Fruit fly (Drosophila melanogaster) whole organism, embryonic: Measurements from ENCODE around the gene CG5023.

ENCODE experiments used
- Bdp1 ChIP-seq: fragments of 200-800 bp; sonication (Bioruptor generic); optimal IDR thresholded peaks from 3 replicates; lab custom pipeline; 2016; ENCODE audit warnings: missing biosample characterization, missing genetic modification characterization
- CG11504 ChIP-seq: fragments of 200-800 bp; sonication (Bioruptor generic); optimal IDR thresholded peaks from 3 replicates; lab custom pipeline; 2019; ENCODE audit warnings: missing biosample characterization, mild to moderate bottlenecking, missing genetic modification characterization, moderate library complexity
- CG12744 ChIP-seq: fragments of 200-800 bp; sonication (Bioruptor generic); optimal IDR thresholded peaks from 2 replicates; lab custom pipeline; 2016; ENCODE audit warnings: missing biosample characterization, missing genetic modification characterization
- CG13296 ChIP-seq: fragments of 200-800 bp; sonication (Bioruptor generic); optimal IDR thresholded peaks from 3 replicates; lab custom pipeline; 2018; ENCODE audit warnings: missing biosample characterization, mild to moderate bottlenecking, missing genetic modification characterization
- CG13894 ChIP-seq: fragments of 200-800 bp; sonication (Bioruptor generic); optimal IDR thresholded peaks from 3 replicates; lab custom pipeline; 2018; ENCODE audit warnings: missing biosample characterization, mild to moderate bottlenecking, missing genetic modification characterization, moderate library complexity
- CG14014 ChIP-seq: fragments of 200-800 bp; sonication (Bioruptor generic); IDR thresholded peaks from 2 replicates; pipeline ENCODE4 v1.3.6; 2022; ENCODE audit warnings: missing biosample characterization, missing genetic modification characterization
- CG16779 ChIP-seq: fragments of 200-800 bp; sonication (Bioruptor generic); IDR thresholded peaks from 2 replicates; pipeline ENCODE4 v1.3.6; 2022; ENCODE audit warnings: missing biosample characterization, missing genetic modification characterization
- CG18476 ChIP-seq: fragments of 200-800 bp; sonication (Bioruptor generic); optimal IDR thresholded peaks from 2 replicates; lab custom pipeline; 2016; ENCODE audit warnings: missing biosample characterization, mild to moderate bottlenecking, missing genetic modification characterization
- CG2120 ChIP-seq: fragments of 200-800 bp; sonication (Bioruptor generic); optimal IDR thresholded peaks from 3 replicates; lab custom pipeline; 2016; ENCODE audit warnings: missing biosample characterization, missing genetic modification characterization
- CG2202 ChIP-seq: fragments of 200-800 bp; sonication (Bioruptor generic); optimal IDR thresholded peaks from 2 replicates; lab custom pipeline; 2018; ENCODE audit warnings: missing biosample characterization, mild to moderate bottlenecking, missing genetic modification characterization
- CG30403 ChIP-seq: fragments of 200-800 bp; sonication (Bioruptor generic); optimal IDR thresholded peaks from 3 replicates; lab custom pipeline; 2016; ENCODE audit warnings: missing biosample characterization, missing genetic modification characterization
- CG3407 ChIP-seq: fragments of 200-800 bp; sonication (Bioruptor generic); optimal IDR thresholded peaks from 2 replicates; lab custom pipeline; 2018; ENCODE audit warnings: missing biosample characterization, mild to moderate bottlenecking, missing genetic modification characterization
- CG34422 ChIP-seq: fragments of 200-800 bp; sonication (Bioruptor generic); IDR thresholded peaks from 3 replicates; pipeline ENCODE4 v1.3.6; 2022; ENCODE audit warnings: missing biosample characterization, missing genetic modification characterization
- CG3847 ChIP-seq: fragments of 200-800 bp; sonication (Bioruptor generic); IDR thresholded peaks from 2 replicates; pipeline ENCODE4 v1.3.6; 2022; ENCODE audit warnings: missing biosample characterization, missing genetic modification characterization
- CG4707 ChIP-seq: fragments of 200-800 bp; sonication (Bioruptor generic); optimal IDR thresholded peaks from 2 replicates; lab custom pipeline; 2018; ENCODE audit warnings: missing biosample characterization, mild to moderate bottlenecking, missing genetic modification characterization, moderate library complexity
- CG6765 ChIP-seq: fragments of 200-800 bp; sonication (Bioruptor generic); optimal IDR thresholded peaks from 3 replicates; lab custom pipeline; 2017; ENCODE audit warnings: missing biosample characterization, mild to moderate bottlenecking, missing genetic modification characterization
- CG7372 ChIP-seq: fragments of 200-800 bp; sonication (Bioruptor generic); IDR thresholded peaks from 2 replicates; pipeline ENCODE4 v1.3.6; 2022; ENCODE audit warnings: missing biosample characterization, missing genetic modification characterization
- CG7556 ChIP-seq: fragments of 200-800 bp; sonication (Bioruptor generic); optimal IDR thresholded peaks from 2 replicates; lab custom pipeline; 2017; ENCODE audit warnings: missing biosample characterization, mild to moderate bottlenecking, missing genetic modification characterization
- CG7928 ChIP-seq: fragments of 200-800 bp; sonication (Bioruptor generic); optimal IDR thresholded peaks from 2 replicates; lab custom pipeline; 2017; ENCODE audit warnings: missing biosample characterization, mild to moderate bottlenecking, missing genetic modification characterization
- CG8944 ChIP-seq: fragments of 200-800 bp; sonication (Bioruptor generic); optimal IDR thresholded peaks from 3 replicates; lab custom pipeline; 2016; ENCODE audit warnings: missing biosample characterization, missing genetic modification characterization
- CG9797 ChIP-seq: fragments of 200-800 bp; sonication (Bioruptor generic); optimal IDR thresholded peaks from 3 replicates; lab custom pipeline; 2018; ENCODE audit warnings: missing biosample characterization, mild to moderate bottlenecking, missing genetic modification characterization
- Chrac-16 ChIP-seq: fragments of 200-800 bp; sonication (Bioruptor generic); optimal IDR thresholded peaks from 3 replicates; lab custom pipeline; 2016; ENCODE audit warnings: missing biosample characterization, missing genetic modification characterization
- CrebB ChIP-seq: fragments of 200-800 bp; sonication (Bioruptor generic); optimal IDR thresholded peaks from 3 replicates; lab custom pipeline; 2018; ENCODE audit warnings: missing biosample characterization, mild to moderate bottlenecking, missing genetic modification characterization
- Dfd ChIP-seq, 2 experiments: fragments of >200 bp; optimal IDR thresholded peaks; 2 replicates each; lab custom pipeline; 2017; ENCODE audit warnings: missing biosample characterization in 2 of 2, missing genetic modification characterization in 2 of 2
- Dll ChIP-seq: fragments of 200-800 bp; sonication (Bioruptor generic); IDR thresholded peaks from 4 replicates; pipeline ENCODE4 v1.3.6; 2022; ENCODE audit warnings: missing biosample characterization, missing genetic modification characterization; ENCODE audit not compliant: partially characterized antibody
- Drgx ChIP-seq: fragments of 200-800 bp; sonication (Bioruptor generic); IDR thresholded peaks from 2 replicates; pipeline ENCODE4 v1.3.6; 2022; ENCODE audit warnings: missing biosample characterization, missing genetic modification characterization
- Ets65A ChIP-seq: fragments of 200-800 bp; sonication (Bioruptor generic); peaks from one replicate; lab custom pipeline; 2016; ENCODE audit warnings: missing biosample characterization, missing genetic modification characterization
- Hand ChIP-seq: fragments of 200-800 bp; sonication (Bioruptor generic); optimal IDR thresholded peaks from 2 replicates; lab custom pipeline; 2017; ENCODE audit warnings: mild to moderate bottlenecking, missing biosample characterization, missing genetic modification reagents, missing genetic modification characterization
- Lim3 ChIP-seq: fragments of 200-800 bp; sonication (Bioruptor generic); IDR thresholded peaks from 2 replicates; pipeline ENCODE4 v1.3.6; 2022; ENCODE audit warnings: missing biosample characterization, missing genetic modification characterization
- NC2β ChIP-seq: fragments of 200-800 bp; sonication (Bioruptor generic); optimal IDR thresholded peaks from 2 replicates; lab custom pipeline; 2016; ENCODE audit warnings: missing biosample characterization, missing genetic modification characterization
- Nf-YC ChIP-seq: fragments of 200-800 bp; optimal IDR thresholded peaks from 3 replicates; lab custom pipeline; 2019; ENCODE audit warnings: missing biosample characterization, mild to moderate bottlenecking, missing genetic modification characterization, moderate library complexity
- al ChIP-seq: fragments of 200-800 bp; sonication (Bioruptor generic); IDR thresholded peaks from 2 replicates; pipeline ENCODE4 v1.3.6; 2022; ENCODE audit warnings: missing biosample characterization, missing genetic modification characterization
- bbx ChIP-seq: fragments of 200-800 bp; sonication (Bioruptor generic); IDR thresholded peaks from 2 replicates; pipeline ENCODE4 v1.3.6; 2022; ENCODE audit warnings: missing biosample characterization, missing genetic modification characterization; ENCODE audit not compliant: partially characterized antibody
- chinmo ChIP-seq: fragments of 200-800 bp; sonication (Bioruptor generic); IDR thresholded peaks from 4 replicates; pipeline ENCODE4 v1.3.6; 2022; ENCODE audit warnings: missing biosample characterization, missing genetic modification characterization; ENCODE audit not compliant: partially characterized antibody
- dimm ChIP-seq: fragments of 200-800 bp; sonication (Bioruptor generic); IDR thresholded peaks from 2 replicates; pipeline ENCODE4 v1.3.6; 2022; ENCODE audit warnings: missing biosample characterization, missing genetic modification characterization
- fd64A ChIP-seq: fragments of 200-800 bp; sonication (Bioruptor generic); optimal IDR thresholded peaks from 3 replicates; lab custom pipeline; 2018; ENCODE audit warnings: missing biosample characterization, mild to moderate bottlenecking, missing genetic modification characterization
- gt ChIP-seq: fragments of 200-800 bp; sonication (Bioruptor generic); IDR thresholded peaks from 2 replicates; pipeline ENCODE4 v1.3.6; 2022; ENCODE audit warnings: missing biosample characterization, missing genetic modification characterization
- ind ChIP-seq: fragments of 200-800 bp; sonication (Bioruptor generic); optimal IDR thresholded peaks from 3 replicates; lab custom pipeline; 2016; ENCODE audit warnings: missing biosample characterization, missing genetic modification characterization
- klu ChIP-seq: fragments of 200-800 bp; sonication (Bioruptor generic); IDR thresholded peaks from 2 replicates; pipeline ENCODE4 v1.3.6; 2022; ENCODE audit warnings: missing biosample characterization, missing genetic modification characterization
- lola ChIP-seq, 3 experiments: fragments of >200 bp in 2 of 3; fragments of 200-800 bp in 1 of 3; sonication (Bioruptor generic) in 1 of 3; optimal IDR thresholded peaks; 2 replicates each; lab custom pipeline; 2017 to 2019; ENCODE audit warnings: missing biosample characterization in 3 of 3, missing genetic modification characterization in 3 of 3, mild to moderate bottlenecking in 1 of 3, moderate library complexity in 1 of 3
- nerfin-1 ChIP-seq: fragments of 200-800 bp; sonication (Bioruptor generic); optimal IDR thresholded peaks from 3 replicates; lab custom pipeline; 2019; ENCODE audit warnings: missing biosample characterization, mild to moderate bottlenecking, missing genetic modification characterization, moderate library complexity
- nmo ChIP-seq: fragments of 200-800 bp; sonication (Bioruptor generic); optimal IDR thresholded peaks from 2 replicates; lab custom pipeline; 2018; ENCODE audit warnings: missing biosample characterization, mild to moderate bottlenecking, missing genetic modification characterization, moderate library complexity
- ranshi ChIP-seq: fragments of 200-800 bp; sonication (Bioruptor generic); IDR thresholded peaks from 2 replicates; pipeline ENCODE4 v1.3.6; 2022; ENCODE audit warnings: missing biosample characterization, missing genetic modification characterization
- schlank ChIP-seq: fragments of 200-800 bp; sonication (Bioruptor generic); optimal IDR thresholded peaks from 2 replicates; lab custom pipeline; 2018; ENCODE audit warnings: missing biosample characterization, mild to moderate bottlenecking, missing genetic modification characterization
- scrt ChIP-seq: fragments of 200-800 bp; sonication (Bioruptor generic); optimal IDR thresholded peaks from 2 replicates; lab custom pipeline; 2018; ENCODE audit warnings: missing biosample characterization, mild to moderate bottlenecking, missing genetic modification characterization, moderate library complexity
- sens-2 ChIP-seq: fragments of 200-800 bp; sonication (Bioruptor generic); IDR thresholded peaks from 2 replicates; pipeline ENCODE4 v1.3.6; 2022; ENCODE audit warnings: missing biosample characterization, missing genetic modification characterization
- ssp ChIP-seq: fragments of 200-800 bp; sonication (Bioruptor generic); IDR thresholded peaks from 2 replicates; pipeline ENCODE4 v1.3.6; 2022; ENCODE audit warnings: missing biosample characterization, missing genetic modification characterization
- tup ChIP-seq: fragments of 200-800 bp; sonication (Bioruptor generic); optimal IDR thresholded peaks from 2 replicates; lab custom pipeline; 2016; ENCODE audit warnings: missing biosample characterization, mild to moderate bottlenecking, missing genetic modification characterization, moderate library complexity

Gene CG5023

DNA sequence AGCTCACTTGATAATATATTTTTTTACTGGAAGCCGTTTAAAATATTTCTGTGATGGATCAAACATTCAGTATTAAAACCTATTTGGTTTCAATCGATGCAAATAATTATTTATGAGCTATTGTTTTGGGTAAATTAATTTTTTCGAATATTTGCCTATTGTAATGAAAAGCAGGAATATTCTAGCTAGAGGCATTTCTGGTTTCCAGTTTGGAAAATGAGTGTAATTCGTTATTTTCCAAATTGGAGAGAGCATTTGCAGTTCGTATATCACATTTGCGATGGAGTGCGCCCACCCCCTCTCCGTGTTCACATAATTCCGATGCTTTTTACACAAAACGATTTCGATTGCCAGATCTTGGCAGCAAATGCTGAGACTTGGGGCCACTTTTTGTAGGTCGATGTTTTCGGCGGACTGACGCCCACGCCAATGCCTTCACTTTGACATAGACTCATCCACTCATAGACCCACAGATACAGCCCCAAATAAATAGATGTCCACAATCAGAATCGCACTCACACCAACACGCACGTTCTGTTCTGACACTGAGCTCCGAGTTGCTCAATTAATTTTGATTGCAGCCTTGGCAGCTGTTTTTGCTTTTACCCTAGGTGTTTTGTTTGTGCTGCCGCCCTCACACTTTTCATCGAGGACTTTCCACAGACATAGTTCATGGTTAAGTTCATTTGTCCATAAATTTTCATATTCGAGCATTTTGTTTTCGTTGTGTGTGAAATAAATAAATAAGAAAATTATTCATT lies 1.4 kb upstream of the CG5023 start (continued):
- 0 out of 2 replicates have a peak, but pooled peaks have one; percentile 15 for TF ChIP-seq al (GFP tag; lab: Robert Waterston, UW)

- TF ChIP-seq scrt (GFP tag; lab: Kevin White, UChicago) (no peak), ssp (GFP tag; lab: Robert Waterston, UW) (0 out of 2 replicates have a peak, but pooled peaks have one; percentile 10), CG3407 (no peak), CG13296 (no peak), Hand (GFP tag; lab: Kevin White, UChicago) (no peak), tup (GFP tag; lab: Kevin White, UChicago) (no peak), Dll (no peak), Bdp1 (GFP tag; lab: Kevin White, UChicago) (no peak), CG7556 (no peak), nerfin-1 (tag; lab: Kevin White, UChicago) (no peak), NC2β (no peak), CG7372 (GFP tag; lab: Robert Waterston, UW) (no peak), CG11504 (tag; lab: Kevin White, UChicago) (peak; percentile 43), CG2202 (no peak), gt (GFP tag; lab: Robert Waterston, UW) (no peak), CG8944 (GFP tag; lab: Kevin White, UChicago) (no peak), bbx (GFP tag; lab: Robert Waterston, UW) (no peak), CG16779 (GFP tag; lab: Robert Waterston, UW) (no peak), CG7928 (GFP tag; lab: Kevin White, UChicago) (no peak), CG4707 (GFP tag; lab: Kevin White, UChicago) (no peak), Ets65A (GFP tag; lab: Kevin White, UChicago) (peak; percentile 91), CG18476 (GFP tag; lab: Kevin White, UChicago) (no peak), schlank (tag; lab: Kevin White, UChicago) (no peak), lola (GFP tag; optimal IDR thresholded peaks at IDR 0.05; lab: Kevin White, UChicago) (no peak), CG3847 (GFP tag; lab: Robert Waterston, UW) (no peak), Drgx (GFP tag; lab: Robert Waterston, UW) (0 out of 2 replicates have a peak, but pooled peaks have one; percentile 10), ind (no peak), Nf-YC (tag; lab: Kevin White, UChicago) (no peak), Dfd (GFP tag; optimal IDR thresholded peaks at IDR 0.05; lab: Kevin White, UChicago) (no peak), CG34422 (GFP tag; lab: Robert Waterston, UW) (no peak), CG13894 (tag; lab: Kevin White, UChicago) (no peak), Chrac-16 (GFP tag; lab: Kevin White, UChicago) (no peak), dimm (GFP tag; lab: Robert Waterston, UW) (0 out of 2 replicates have a peak, but pooled peaks have one; percentile 3), chinmo (GFP tag; lab: Robert Waterston, UW) (no peak), CG12744 (GFP tag; lab: Kevin White, UChicago) (no peak), ranshi (GFP tag; lab: Robert Waterston, UW) (no peak; the same call in 1 of the 2 replicates), CG2120 (peak; percentile 39), Lim3 (GFP tag; lab: Robert Waterston, UW) (no peak), CrebB (tag; lab: Kevin White, UChicago) (no peak), CG9797 (no peak), fd64A (no peak), klu (GFP tag; lab: Robert Waterston, UW) (no peak), CG6765 (GFP tag; lab: Kevin White, UChicago) (no peak), CG30403 (GFP tag; lab: Kevin White, UChicago) (peak; percentile 14), sens-2 (GFP tag; lab: Robert Waterston, UW) (no peak), nmo (GFP tag; lab: Kevin White, UChicago) (no peak), CG14014 (0 out of 2 replicates have a peak, but pooled peaks have one; percentile 17)
These were observed 15.8 kb downstream of the CG5023 start for dm6 chr3R:20185057-20185456.
